Worm (Caenorhabditis elegans) whole organism, L1 larva: ENCODE measurements around the gene AH9.3.

Experiments used
- blmp-1 ChIP-seq: fragments of 150-350 bp; optimal IDR thresholded peaks from 2 replicates; lab custom pipeline; 2014; ENCODE audit warnings: missing biosample characterization, missing genetic modification characterization
- fkh-10 ChIP-seq: sonication (generic microtip); optimal IDR thresholded peaks from 2 replicates; lab custom pipeline; 2017; ENCODE audit warnings: missing biosample characterization, missing genetic modification reagents, missing genetic modification characterization
- fos-1 ChIP-seq: fragments of 150-350 bp; optimal IDR thresholded peaks from 2 replicates; lab custom pipeline; 2014; ENCODE audit warnings: missing biosample characterization, missing genetic modification characterization
- nhr-85 ChIP-seq: sonication (generic microtip); peaks from one replicate; lab custom pipeline; 2016; ENCODE audit warnings: missing genetic modification characterization, inconsistent platforms, missing compliant biosample characterization
- tbx-2 ChIP-seq: sonication (generic microtip); optimal IDR thresholded peaks from 2 replicates; lab custom pipeline; 2016; ENCODE audit warnings: missing genetic modification characterization, missing compliant biosample characterization
- unc-62 ChIP-seq: fragments of 150-350 bp; optimal IDR thresholded peaks from 2 replicates; lab custom pipeline; 2014; ENCODE audit warnings: missing biosample characterization, missing genetic modification reagents, missing genetic modification characterization

DNA sequence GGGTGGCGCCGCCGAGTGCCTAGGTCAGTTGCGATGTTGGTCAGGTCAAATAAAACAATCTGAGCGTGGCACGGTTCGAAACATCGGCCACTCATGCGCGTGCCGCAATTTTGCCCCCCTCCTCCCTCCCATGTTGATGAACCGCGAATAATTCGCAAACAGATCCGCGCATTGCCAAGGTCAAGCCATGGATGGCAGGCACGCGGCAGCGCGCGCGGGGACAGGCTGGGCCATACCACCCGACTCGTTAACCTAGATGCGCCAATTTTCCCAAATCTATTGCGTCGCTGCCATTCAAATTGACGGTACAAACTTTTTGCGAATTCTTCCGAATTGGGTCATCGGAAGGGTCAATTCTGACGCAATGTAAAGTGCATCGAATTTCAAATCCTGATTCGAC lies 44.2 kb downstream of the AH9.3 start:
- TF ChIP-seq blmp-1 (tag; lab: Kevin White, UChicago) (peak; percentile 83), nhr-85 (tag; lab: Kevin White, UChicago) (peak; percentile 81), tbx-2 (tag; lab: Kevin White, UChicago) (no peak), fkh-10 (no peak), fos-1 (tag; lab: Kevin White, UChicago) (no peak), unc-62 (GFP tag; lab: Kevin White, UChicago) (no peak)
